Worm (Caenorhabditis elegans): ENCODE results near the gene nas-24.

Gene nas-24

DNA sequence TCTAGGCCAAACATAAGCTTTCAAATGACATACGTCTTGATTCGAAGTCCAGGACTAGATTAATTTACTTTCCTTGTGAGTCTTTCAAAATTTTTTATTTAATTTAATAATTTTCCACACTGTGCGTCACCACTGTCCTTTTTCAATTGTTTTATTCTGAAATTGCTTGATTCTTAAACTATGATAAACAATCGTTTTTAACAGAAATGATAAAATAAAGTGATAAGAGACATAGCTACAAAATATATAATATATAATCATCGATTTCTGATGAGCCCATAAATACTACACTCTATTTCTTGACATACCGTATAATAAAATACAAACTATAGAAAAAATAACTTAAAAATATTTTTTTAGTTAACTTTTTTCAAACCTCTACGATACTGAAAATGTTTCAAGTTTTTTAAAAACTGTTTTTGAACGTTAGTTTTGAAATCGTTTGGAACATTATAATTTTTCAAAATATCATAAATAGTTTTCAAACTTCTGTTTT is at the start of gene nas-24:
TSS of gene nas-24 (plus strand) at position 446 of the 496 bp plus-strand sequence.
- TF ChIP-seq unc-62 (GFP tag; optimal IDR thresholded peaks at IDR 0.05), result no peak

DNA sequence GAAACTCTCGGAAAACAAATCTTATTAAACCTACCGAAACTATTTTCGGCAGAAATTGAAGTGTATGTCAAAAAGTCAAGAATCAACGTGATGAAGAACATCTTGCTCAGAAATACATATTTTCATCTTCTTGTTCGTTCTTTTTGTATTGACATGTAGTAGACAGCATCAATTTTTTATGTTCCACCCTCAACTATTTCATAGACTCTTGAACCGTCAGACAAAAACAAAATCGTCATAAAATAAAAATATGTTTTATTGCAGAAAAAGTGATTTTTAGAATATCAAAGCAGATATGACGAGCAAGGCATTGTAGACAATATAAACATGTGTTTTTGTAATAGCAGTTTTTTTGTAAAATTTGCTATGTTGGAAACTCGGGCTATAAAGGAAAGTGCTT is 44.4 kb upstream of the nas-24 start, which contains the start of gene F35E12.2:
TSS of gene F35E12.2 (minus strand) at position 101 of the 400 bp plus-strand sequence.
- TF ChIP-seq unc-62 (GFP tag; optimal IDR thresholded peaks at IDR 0.05), result no peak

DNA sequence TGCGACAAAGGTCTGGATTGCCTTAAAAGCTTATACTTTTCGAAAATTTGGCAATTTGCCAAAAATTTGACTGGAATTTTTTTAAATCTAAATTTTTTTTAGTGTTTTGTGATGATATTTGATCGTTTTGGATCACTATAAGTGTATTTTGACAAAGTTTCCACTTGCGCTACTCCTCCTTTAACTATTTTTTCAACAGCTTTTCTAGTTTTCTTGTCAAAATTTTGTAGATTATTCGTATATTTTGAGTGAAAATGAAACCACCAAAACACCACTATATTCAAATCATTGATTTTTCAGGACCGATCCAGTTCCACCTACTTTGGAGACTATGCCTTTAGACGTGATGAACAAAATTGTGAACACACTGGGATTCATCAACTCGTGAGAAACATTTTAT is 43.6 kb upstream of the nas-24 start, which contains the start of gene fbxa-181:
TSS of gene fbxa-181 (plus strand) at position 301 of the 400 bp plus-strand sequence.
- no peak for TF ChIP-seq unc-62 (GFP tag; optimal IDR thresholded peaks at IDR 0.05)

DNA sequence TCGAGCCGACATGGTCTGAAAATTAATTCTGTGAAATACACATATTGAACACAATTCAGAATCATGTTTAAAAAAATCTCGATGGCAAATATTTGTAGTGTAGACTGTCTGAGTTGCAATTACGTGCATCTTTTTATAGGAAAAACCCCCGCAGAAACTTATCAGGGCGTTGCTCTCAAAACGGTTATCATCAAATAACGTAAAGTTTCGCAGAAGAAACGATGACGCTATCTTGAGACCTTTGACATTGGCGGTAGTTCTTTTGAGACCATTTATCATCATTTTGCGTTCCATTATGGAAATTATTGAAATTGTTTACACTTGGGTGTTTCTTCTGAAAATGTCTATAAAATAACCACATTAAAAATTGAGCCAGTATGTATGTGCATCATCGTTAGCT is 38.4 kb upstream of the nas-24 start, which contains the start of gene dct-17:
TSS of gene dct-17 (minus strand) at position 23 of the 400 bp plus-strand sequence.
- no peak for TF ChIP-seq unc-62 (GFP tag; optimal IDR thresholded peaks at IDR 0.05)

DNA sequence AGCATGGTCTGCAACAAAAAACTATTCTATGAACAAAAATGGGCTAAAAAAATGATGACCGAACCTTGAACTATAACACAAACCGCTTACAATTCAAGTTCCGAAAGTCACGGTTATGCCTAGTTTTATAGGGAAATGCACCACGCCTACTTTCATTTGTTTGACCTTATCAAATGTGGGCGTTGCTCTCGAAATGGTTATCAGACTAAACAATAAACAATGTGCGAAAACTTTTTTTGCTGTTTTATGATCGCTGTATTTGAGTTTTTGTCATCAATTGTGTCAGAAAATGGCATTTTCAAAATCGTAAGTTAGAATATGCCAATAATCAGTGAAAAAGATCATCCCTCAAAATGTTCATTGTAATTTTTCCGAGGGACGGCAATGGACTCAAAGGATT is 33.0 kb upstream of the nas-24 start, which contains the start of gene F35E12.6:
TSS of gene F35E12.6 (minus strand) at position 101 of the 400 bp plus-strand sequence.
- no peak for TF ChIP-seq unc-62 (GFP tag; optimal IDR thresholded peaks at IDR 0.05)

DNA sequence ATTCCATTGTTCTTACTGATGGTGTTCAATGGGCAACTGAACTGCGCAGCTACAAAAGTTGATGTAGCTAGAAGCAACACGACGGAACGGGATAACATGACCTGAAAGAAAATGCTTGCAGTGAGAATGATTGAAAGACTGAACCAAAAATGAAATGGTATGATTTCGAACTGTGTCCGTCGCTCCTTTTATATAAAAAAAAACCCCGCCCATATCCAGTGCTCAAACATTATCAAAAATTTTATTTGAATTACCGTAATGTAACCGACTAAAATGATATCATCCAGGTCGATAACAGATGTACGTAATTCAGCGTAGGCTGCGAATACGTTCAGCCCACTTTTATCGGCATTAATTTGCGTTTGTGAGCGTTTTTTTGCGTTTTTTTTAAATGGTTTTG is 30.8 kb upstream of the nas-24 start, which contains the start of gene irg-5:
TSS of gene irg-5 (minus strand) at position 101 of the 400 bp plus-strand sequence.
- TF ChIP-seq unc-62 (GFP tag; optimal IDR thresholded peaks at IDR 0.05), result no peak

DNA sequence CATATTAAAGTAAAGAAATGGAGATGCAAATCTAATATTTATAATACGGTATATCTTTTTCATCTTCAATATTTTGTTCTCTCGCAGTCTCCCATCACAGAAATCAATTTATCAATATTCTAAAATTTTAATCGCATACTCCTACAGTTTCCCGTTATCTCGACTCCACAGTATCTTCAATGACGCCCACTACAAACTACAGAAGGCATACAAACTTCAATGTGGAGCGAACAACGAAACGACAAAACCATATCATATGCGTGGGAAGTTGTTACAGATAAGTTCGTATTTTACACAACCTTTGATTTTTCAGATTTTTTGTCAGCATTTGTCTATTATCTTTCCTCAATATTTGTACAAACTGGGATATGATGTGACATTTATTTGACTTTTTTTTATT is 29.3 kb upstream of the nas-24 start:
- no peak for TF ChIP-seq unc-62 (GFP tag; optimal IDR thresholded peaks at IDR 0.05)

DNA sequence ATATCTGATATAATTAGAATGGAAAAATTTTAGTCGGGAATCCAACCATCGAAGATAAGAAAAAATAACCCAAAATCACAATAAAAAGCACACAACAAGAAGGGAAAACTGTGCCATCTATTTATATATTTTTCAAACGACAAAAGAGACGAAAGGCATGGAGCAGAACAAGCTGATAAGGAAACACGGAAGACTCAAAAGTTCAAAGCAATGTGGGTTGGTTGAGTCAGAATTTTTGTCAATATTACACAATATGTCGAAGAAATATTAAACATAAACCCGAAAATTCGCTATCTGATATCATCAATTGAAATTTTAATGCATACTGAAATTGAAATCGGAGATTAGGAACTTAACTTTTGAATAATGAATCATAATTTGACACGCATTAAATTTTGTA is 24.3 kb upstream of the nas-24 start, which contains the start of gene F35E12.9:
TSS of gene F35E12.9 (minus strand) at position 227 of the 400 bp plus-strand sequence.
- TF ChIP-seq unc-62 (GFP tag; optimal IDR thresholded peaks at IDR 0.05), result no peak

DNA sequence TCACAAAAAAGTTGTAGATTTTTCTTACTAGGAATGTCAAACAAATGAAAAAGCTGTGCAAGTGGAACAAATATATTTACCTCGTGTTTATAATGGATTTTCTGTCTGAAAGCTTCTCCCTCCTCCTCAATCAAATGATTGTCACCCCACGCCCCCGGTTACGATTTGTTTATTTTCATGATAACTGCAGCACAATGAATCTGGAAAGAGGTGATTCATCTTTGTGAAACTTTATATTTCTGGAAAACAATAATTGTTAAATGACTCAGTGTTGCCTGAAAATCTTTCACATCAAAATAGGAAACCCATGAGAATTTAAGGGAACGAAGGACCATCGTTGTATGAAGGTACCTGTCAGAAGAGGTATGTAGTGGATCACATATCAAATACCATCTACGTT is 20.5 kb upstream of the nas-24 start, which contains the start of gene F35E12.10:
TSS of gene F35E12.10 (minus strand) at position 101 of the 400 bp plus-strand sequence.
- no peak for TF ChIP-seq unc-62 (GFP tag; optimal IDR thresholded peaks at IDR 0.05)

DNA sequence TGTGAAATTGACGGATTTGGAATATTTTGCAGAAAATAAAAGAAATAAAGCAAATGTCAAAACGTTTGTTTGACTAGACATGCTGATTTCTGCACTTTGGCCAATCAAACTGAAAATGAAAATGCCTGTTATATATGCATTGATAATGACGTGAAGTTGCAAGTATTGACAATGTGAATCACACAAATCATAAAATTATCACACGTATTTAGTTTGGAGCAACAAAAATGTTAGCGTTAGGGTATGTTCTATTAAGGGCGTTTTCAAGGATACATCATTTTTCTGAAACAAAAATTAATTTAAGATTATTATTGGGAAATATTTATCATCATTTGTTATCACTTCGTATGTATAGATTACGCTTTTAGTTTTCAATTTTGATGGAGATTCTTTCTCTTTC is 17.4 kb upstream of the nas-24 start, which contains the start of gene cld-9:
TSS of gene cld-9 (minus strand) at position 81 of the 400 bp plus-strand sequence.
- no peak for TF ChIP-seq unc-62 (GFP tag; optimal IDR thresholded peaks at IDR 0.05)

DNA sequence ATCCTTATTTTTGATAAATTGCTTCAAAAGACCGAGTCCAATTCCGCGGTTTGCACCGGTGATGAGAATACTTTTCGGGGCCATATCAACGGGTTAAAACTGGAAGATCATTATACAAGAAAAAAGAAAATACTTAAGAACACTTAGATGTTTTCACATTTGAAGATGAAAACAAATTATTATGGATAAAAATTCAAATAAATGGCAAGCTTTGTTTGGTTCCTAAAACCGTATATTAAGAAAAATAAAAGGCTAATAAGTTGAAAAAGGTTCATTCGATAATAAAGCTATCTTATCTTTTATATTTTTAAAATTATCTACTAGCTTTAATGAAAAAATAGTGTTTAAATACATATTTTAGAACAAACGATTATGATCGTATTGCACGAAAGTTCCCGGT is 15.7 kb upstream of the nas-24 start, which contains the start of gene F20G2.1:
TSS of gene F20G2.1 (minus strand) at position 101 of the 400 bp plus-strand sequence.
- TF ChIP-seq unc-62 (GFP tag; optimal IDR thresholded peaks at IDR 0.05), result no peak

DNA sequence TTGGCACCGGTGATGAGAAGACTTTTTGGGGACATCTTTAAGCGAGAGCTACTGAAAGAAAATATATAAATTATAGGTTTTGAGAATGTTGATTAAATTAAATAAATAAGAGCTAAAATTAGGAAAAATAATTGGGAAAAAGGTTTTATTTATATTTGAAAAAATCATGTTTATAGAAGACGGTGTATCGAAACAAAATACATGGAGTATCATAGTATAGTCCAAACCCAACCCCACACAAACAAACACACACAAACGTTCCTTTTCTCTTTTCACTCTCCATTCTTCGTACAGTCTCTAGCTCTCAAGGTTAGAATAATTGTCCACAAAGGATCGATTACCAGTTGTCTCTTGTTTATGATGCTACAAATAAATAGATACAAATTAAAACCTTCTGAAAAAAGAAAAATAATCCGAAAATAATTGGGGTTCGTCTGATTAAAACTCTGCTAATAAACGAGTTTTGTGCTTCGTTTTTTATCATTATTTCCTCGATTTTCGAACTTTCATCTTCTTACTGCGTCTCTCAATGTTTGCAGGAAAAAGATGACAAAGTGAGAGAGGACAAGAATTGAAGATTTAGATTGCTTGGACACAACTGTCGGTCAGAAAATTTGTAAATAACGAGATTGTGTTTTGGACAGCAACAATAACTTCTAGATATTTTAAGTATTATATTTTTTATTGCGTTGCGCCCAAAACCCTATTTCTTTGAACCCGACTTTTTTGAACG is 12.7 kb upstream of the nas-24 start, which contains the start of gene F20G2.2:
TSS of gene F20G2.2 (minus strand) at position 51 of the 733 bp plus-strand sequence.
- TF ChIP-seq unc-62 (GFP tag; optimal IDR thresholded peaks at IDR 0.05), result no peak

DNA sequence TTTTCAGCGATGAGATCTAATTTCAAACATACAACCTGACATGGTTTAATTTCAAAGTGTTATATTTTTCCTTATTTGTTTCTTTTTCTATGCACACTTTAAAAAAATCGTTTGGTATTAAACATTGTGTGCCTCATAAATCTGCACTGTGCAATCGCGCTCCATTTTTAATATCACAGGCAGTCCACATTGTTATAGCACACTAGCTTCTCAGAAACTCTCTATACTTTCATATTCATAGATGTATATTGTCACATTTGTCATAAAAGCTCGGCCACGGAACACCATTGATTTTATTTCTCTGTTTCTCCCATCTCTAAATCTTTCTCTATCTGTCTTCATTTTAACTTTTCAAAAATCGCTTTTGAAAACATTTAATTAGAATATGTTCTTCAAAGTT is 11.8 kb upstream of the nas-24 start:
- TF ChIP-seq unc-62 (GFP tag; optimal IDR thresholded peaks at IDR 0.05), result no peak

DNA sequence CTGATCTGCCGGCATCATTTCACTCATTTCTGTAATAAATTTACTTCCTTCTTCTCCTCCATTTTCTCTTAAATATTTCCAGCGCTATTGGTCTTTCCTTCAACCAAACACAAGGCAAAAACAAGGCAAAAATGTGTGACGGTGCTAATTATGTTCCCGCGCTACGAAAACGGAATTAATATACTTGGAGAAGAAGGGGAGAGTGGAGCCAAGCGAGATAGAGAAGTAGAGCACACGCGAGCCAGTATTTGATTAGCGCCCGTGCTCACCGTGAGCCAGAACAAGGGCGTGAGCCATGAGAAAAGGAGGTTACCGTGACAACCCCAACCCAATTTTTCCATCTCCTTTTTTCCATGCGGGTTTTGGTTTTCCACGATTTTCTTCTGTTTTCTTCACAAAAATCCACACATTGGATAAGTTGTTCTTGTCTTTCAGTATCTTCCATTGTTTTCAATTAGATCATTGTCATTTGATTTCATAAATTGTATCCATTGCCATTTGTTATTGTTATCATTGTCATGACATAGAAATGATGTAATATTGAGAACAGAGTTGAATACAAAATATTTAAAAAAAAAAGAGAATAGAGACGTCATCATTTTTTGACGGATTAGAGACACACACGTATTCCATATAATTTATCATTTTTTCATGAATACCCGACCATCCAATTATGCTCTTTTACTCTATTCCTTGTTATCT is 6.6 kb upstream of the nas-24 start, which contains the start of gene F20G2.6:
TSS of gene F20G2.6 (plus strand) at position 652 of the 702 bp plus-strand sequence.
- no peak for TF ChIP-seq unc-62 (GFP tag; optimal IDR thresholded peaks at IDR 0.05)

DNA sequence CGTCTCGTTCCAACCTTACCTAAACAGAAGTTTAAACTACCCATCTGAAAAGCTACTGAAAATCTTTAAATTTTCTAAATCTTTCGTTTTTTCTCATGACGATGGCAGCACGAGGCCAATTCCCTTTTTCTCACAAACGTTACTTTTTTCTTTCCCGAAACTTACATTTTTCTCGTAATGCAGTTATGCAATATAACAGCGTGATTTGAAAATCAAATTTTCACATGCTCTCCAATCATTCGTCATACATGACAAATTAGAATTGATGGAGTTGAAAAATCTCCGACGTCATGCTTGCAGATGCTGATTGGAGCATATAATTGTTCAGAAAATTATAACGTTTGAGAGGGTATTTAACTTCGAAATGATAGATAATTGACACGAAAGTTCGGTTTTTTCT is 5.5 kb upstream of the nas-24 start:
- TF ChIP-seq unc-62 (GFP tag; optimal IDR thresholded peaks at IDR 0.05), result no peak

DNA sequence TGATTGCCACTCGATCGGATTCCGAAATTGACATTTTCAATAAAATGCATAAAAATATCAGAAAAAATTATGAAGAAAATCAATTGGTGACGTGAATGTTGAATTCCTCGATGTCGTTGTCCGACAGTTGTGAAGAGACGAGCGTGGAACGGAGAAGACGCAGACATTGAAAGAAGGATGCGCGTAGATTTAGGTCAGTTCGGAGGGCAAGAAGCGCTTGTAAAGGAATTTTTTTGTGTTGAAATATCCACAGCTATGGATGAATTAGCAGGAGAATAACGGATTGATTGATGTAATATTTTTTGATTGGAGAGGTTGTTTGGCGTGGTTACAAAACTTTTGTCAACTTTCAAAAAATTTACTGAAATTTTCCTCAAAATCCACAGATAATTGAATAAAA is 798 bp upstream of the nas-24 start, which contains the start of gene F20G2.3:
TSS of gene F20G2.3 (minus strand) at position 101 of the 400 bp plus-strand sequence.
- no peak for TF ChIP-seq unc-62 (GFP tag; optimal IDR thresholded peaks at IDR 0.05)

All from whole organism, dauer.